Worm (Caenorhabditis elegans) whole organism, young adult: ENCODE results near the gene T09B9.3.

Experiments
- B0336.3 ChIP-seq: fragments of 200-800 bp; sonication (Bioruptor generic); IDR thresholded peaks from 2 replicates; pipeline ENCODE4 v1.3.6; 2022; ENCODE audit warnings: missing genetic modification characterization, missing compliant biosample characterization
- F57A8.1 ChIP-seq: fragments of 200-800 bp; sonication (Bioruptor generic); optimal IDR thresholded peaks from 2 replicates; lab custom pipeline; 2018; ENCODE audit warnings: mild to moderate bottlenecking, missing genetic modification characterization, moderate library complexity, missing compliant biosample characterization
- ama-1 ChIP-seq, 3 experiments: fragments of 150-350 bp in 1 of 3; sonication (generic microtip) in 2 of 3; optimal IDR thresholded peaks; 2 replicates each; lab custom pipeline; 2014 to 2018; ENCODE audit warnings: missing biosample characterization in 2 of 3, missing genetic modification characterization in 2 of 3, missing genetic modification reagents in 2 of 3
- bed-1 ChIP-seq: fragments of 200-800 bp; sonication (Bioruptor generic); IDR thresholded peaks from 2 replicates; pipeline ENCODE4 v1.3.6; 2022; ENCODE audit warnings: missing genetic modification reagents, missing genetic modification characterization, missing compliant biosample characterization
- dpl-1 ChIP-seq: fragments of 150-350 bp; optimal IDR thresholded peaks from 2 replicates; lab custom pipeline; 2014; ENCODE audit warnings: missing biosample characterization, missing genetic modification reagents, missing genetic modification characterization
- hmg-20 ChIP-seq: fragments of 200-800 bp; sonication (Bioruptor generic); IDR thresholded peaks from 2 replicates; pipeline ENCODE4 v1.3.6; 2022; ENCODE audit warnings: missing genetic modification reagents, missing genetic modification characterization, missing compliant biosample characterization
- nhr-179 ChIP-seq: sonication (generic microtip); optimal IDR thresholded peaks from 2 replicates; lab custom pipeline; 2016; ENCODE audit warnings: mild to moderate bottlenecking, missing genetic modification characterization, missing compliant biosample characterization
- sea-2 ChIP-seq: fragments of 200-800 bp; sonication (Bioruptor generic); IDR thresholded peaks from 2 replicates; pipeline ENCODE4 v1.3.6; 2022; ENCODE audit warnings: missing genetic modification characterization, missing compliant biosample characterization
- unc-62 ChIP-seq: fragments of 150-350 bp; optimal IDR thresholded peaks from 2 replicates; lab custom pipeline; 2014; ENCODE audit warnings: missing biosample characterization, missing genetic modification reagents, missing genetic modification characterization

DNA sequence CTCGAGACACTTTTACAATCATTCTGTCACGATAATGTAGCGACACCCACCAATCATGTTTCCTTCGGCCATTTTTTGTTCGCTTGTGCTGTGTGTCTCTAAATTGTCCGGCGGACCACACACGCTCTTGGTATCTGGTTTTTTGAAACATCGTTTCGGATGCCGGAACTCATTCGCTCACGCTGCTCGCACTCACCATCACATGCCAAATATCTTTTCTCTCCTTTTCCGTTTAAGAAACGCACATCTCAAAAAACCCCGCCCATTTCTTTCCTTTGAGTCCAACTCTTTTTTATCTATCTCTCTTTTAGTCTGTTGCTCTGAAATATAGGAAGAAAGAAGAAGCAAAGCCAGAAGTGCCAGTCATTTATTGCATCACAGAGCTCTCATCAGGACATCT lies 37.4 kb upstream of the T09B9.3 start, which contains the start of gene F36G3.3:
- no peak for TF ChIP-seq nhr-179 (tag; lab: Kevin White, UChicago)
- TF ChIP-seq unc-62 (GFP tag; lab: Kevin White, UChicago) = no peak
- TF ChIP-seq dpl-1 (GFP tag; lab: Kevin White, UChicago) = no peak
- no peak for TF ChIP-seq bed-1
- TF ChIP-seq ama-1 (optimal IDR thresholded peaks at IDR 0.05; lab: Kevin White, UChicago) = no peak
- no peak for TF ChIP-seq ama-1 (GFP tag; optimal IDR thresholded peaks at IDR 0.05; lab: Kevin White, UChicago)
- TF ChIP-seq B0336.3 = no peak
- TF ChIP-seq hmg-20 = no peak
- no peak for TF ChIP-seq sea-2 (GFP tag; lab: Robert Waterston, UW)
- TF ChIP-seq F57A8.1 (GFP tag; lab: Kevin White, UChicago) = no peak
